Fruit fly (Drosophila melanogaster) whole organism, pupa: Measurements from ENCODE around the gene CG10096.

Experiments used
- CG14655 ChIP-seq: fragments of 200-800 bp; sonication (Bioruptor generic); optimal IDR thresholded peaks from 3 replicates; lab custom pipeline; 2017; ENCODE audit warnings: mild to moderate bottlenecking, missing biosample characterization, missing genetic modification reagents, missing genetic modification characterization
- CG32121 ChIP-seq: fragments of 200-800 bp; sonication (Bioruptor generic); IDR thresholded peaks from 2 replicates; pipeline ENCODE4 v1.3.6; 2022; ENCODE audit warnings: missing biosample characterization, missing genetic modification characterization
- CG34367 ChIP-seq: fragments of 200-800 bp; sonication (Bioruptor generic); optimal IDR thresholded peaks from 2 replicates; lab custom pipeline; 2018; ENCODE audit warnings: missing biosample characterization, mild to moderate bottlenecking, missing genetic modification characterization
- CG9948 ChIP-seq: fragments of 200-800 bp; sonication (Bioruptor generic); optimal IDR thresholded peaks from 2 replicates; lab custom pipeline; 2018; ENCODE audit warnings: missing biosample characterization, mild to moderate bottlenecking, missing genetic modification characterization, moderate library complexity
- D1 ChIP-seq: fragments of 200-800 bp; sonication (Bioruptor generic); optimal IDR thresholded peaks from 2 replicates; lab custom pipeline; 2018; ENCODE audit warnings: missing biosample characterization, mild to moderate bottlenecking, missing genetic modification characterization, moderate library complexity

dm6 chr3R:12398054-12398453 lies 2.3 kb upstream of the CG10096 start:
- TF ChIP-seq CG9948 (tag; lab: Kevin White, UChicago) = no peak
- no peak for TF ChIP-seq D1
- TF ChIP-seq CG14655 (GFP tag; lab: Kevin White, UChicago) = no peak
- no peak for TF ChIP-seq CG32121
- no peak for TF ChIP-seq CG34367 (tag; lab: Kevin White, UChicago)
